Fruit fly (Drosophila melanogaster) whole organism, adult: ENCODE results near the gene Irk2.

ENCODE experiments used
- kay ChIP-seq: fragments of 200-800 bp; sonication (Bioruptor generic); peaks from one replicate; lab custom pipeline; 2016; ENCODE audit warnings: missing biosample characterization, missing genetic modification characterization, borderline replicate concordance
- pad ChIP-seq: fragments of 200-800 bp; sonication (Bioruptor generic); optimal IDR thresholded peaks from 3 replicates; lab custom pipeline; 2017; ENCODE audit warnings: missing biosample characterization, missing genetic modification characterization, mild to moderate bottlenecking, moderate library complexity, missing genetic modification reagents

DNA sequence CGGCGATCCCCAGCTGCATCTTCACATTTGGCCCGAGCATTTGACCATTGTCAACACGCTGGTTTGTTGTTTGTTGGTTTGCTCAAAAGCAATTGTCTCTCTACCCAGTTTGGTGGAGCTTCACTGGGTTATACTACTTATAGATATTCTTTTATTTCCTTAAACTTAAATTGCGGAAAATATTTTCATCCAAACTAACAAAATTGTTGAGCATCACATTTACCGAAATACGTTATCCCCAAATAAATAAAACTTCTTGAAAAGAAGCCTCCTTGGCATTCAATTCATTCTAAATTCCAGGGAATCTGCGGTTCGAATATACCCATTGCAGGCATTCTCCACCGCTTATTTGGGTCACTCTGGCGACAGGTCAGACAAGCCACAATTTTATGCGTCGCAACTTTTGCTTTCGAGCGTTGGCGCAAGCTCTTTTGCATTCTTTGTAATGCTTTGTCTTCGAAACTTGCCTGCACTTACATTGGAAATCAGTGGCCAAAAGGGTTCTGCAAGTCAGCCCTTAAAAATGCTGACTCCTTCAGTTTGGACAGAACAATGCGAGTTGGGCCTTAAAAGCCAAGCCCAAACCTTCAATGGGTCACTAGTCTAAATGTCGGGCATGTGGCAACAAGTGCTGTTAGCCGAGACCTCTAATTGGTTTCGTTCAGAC lies 37.9 kb downstream of the Irk2 start, which contains the start of gene Ir94f:
- TF ChIP-seq pad (GFP tag; lab: Kevin White, UChicago) (no peak), kay (no peak)
